Worm (Caenorhabditis elegans) whole organism, L4/young adult: ENCODE data around the gene EGAP2.2.

Experiments used
- W03F9.2 ChIP-seq: fragments of 150-350 bp; optimal IDR thresholded peaks from 2 replicates; lab custom pipeline; 2014; ENCODE audit warnings: missing biosample characterization, missing genetic modification characterization
- him-1 ChIP-seq: sonication (generic microtip); optimal IDR thresholded peaks from 2 replicates; lab custom pipeline; 2016; ENCODE audit warnings: missing genotype, missing genetic modification reagents, missing genetic modification characterization, missing compliant biosample characterization

ce11 chrII:5200987-5201582 lies 28.6 kb upstream of the EGAP2.2 start:
- no peak for TF ChIP-seq W03F9.2 (tag; lab: Kevin White, UChicago)
- TF ChIP-seq him-1 (tag; lab: Kevin White, UChicago): no peak
